Worm (Caenorhabditis elegans) whole organism, L2 larva: ENCODE results near the gene catp-4.

Experiments used
- C34F6.9 ChIP-seq: fragments of 150-350 bp; optimal IDR thresholded peaks from 2 replicates; lab custom pipeline; 2014; ENCODE audit warnings: missing biosample characterization, missing genetic modification characterization
- R02D3.7 ChIP-seq: fragments of 150-350 bp; optimal IDR thresholded peaks from 2 replicates; lab custom pipeline; 2014; ENCODE audit warnings: missing biosample characterization, missing genetic modification characterization
- Y55F3AM.14 ChIP-seq: fragments of 200-800 bp; sonication (Bioruptor generic); optimal IDR thresholded peaks from 2 replicates; lab custom pipeline; 2018; ENCODE audit warnings: mild to moderate bottlenecking, missing genetic modification characterization, missing compliant biosample characterization
- ZK546.5 ChIP-seq: sonication (generic microtip); optimal IDR thresholded peaks from 2 replicates; lab custom pipeline; 2017; ENCODE audit warnings: missing biosample characterization, missing genetic modification characterization
- alr-1 ChIP-seq: fragments of 150-350 bp; optimal IDR thresholded peaks from 2 replicates; lab custom pipeline; 2014; ENCODE audit warnings: missing biosample characterization, missing genetic modification characterization
- aly-2 ChIP-seq: fragments of 150-350 bp; optimal IDR thresholded peaks from 2 replicates; lab custom pipeline; 2014; ENCODE audit warnings: missing biosample characterization, missing genetic modification characterization
- ama-1 ChIP-seq: fragments of 150-350 bp; optimal IDR thresholded peaks from 2 replicates; lab custom pipeline; 2018; ENCODE audit warnings: inconsistent platforms
- blmp-1 ChIP-seq: sonication (generic microtip); optimal IDR thresholded peaks from 2 replicates; lab custom pipeline; 2017; ENCODE audit warnings: missing genetic modification characterization, mild to moderate bottlenecking, missing compliant biosample characterization, antibody characterized with exemption, moderate library complexity; ENCODE audit not compliant: insufficient read depth
- ceh-16 ChIP-seq: fragments of 150-350 bp; optimal IDR thresholded peaks from 2 replicates; lab custom pipeline; 2014; ENCODE audit warnings: missing biosample characterization, missing genetic modification characterization
- ceh-82 ChIP-seq: fragments of 150-350 bp; optimal IDR thresholded peaks from 2 replicates; lab custom pipeline; 2014; ENCODE audit warnings: missing biosample characterization, missing genetic modification characterization
- crh-2 ChIP-seq: sonication (generic microtip); optimal IDR thresholded peaks from 2 replicates; lab custom pipeline; 2017; ENCODE audit warnings: missing biosample characterization, missing genetic modification characterization
- dmd-4 ChIP-seq: sonication (generic microtip); optimal IDR thresholded peaks from 2 replicates; lab custom pipeline; 2017; ENCODE audit warnings: missing biosample characterization, missing genetic modification characterization
- egl-27 ChIP-seq: sonication (generic microtip); optimal IDR thresholded peaks from 3 replicates; lab custom pipeline; 2017; ENCODE audit warnings: missing biosample characterization, missing genetic modification reagents, missing genetic modification characterization
- elt-1 ChIP-seq: fragments of 150-350 bp; optimal IDR thresholded peaks from 2 replicates; lab custom pipeline; 2014; ENCODE audit warnings: missing biosample characterization, missing genetic modification characterization
- elt-3 ChIP-seq: sonication (generic microtip); optimal IDR thresholded peaks from 2 replicates; lab custom pipeline; 2017; ENCODE audit warnings: missing biosample characterization, missing genetic modification characterization
- fos-1 ChIP-seq: fragments of 150-350 bp; optimal IDR thresholded peaks from 2 replicates; lab custom pipeline; 2014; ENCODE audit warnings: missing biosample characterization, missing genetic modification characterization
- gmeb-1 ChIP-seq: fragments of 150-350 bp; optimal IDR thresholded peaks from 2 replicates; lab custom pipeline; 2014; ENCODE audit warnings: missing biosample characterization, missing genetic modification characterization
- lin-39 ChIP-seq: fragments of 150-350 bp; optimal IDR thresholded peaks from 2 replicates; lab custom pipeline; 2014; ENCODE audit warnings: missing biosample characterization, missing genetic modification reagents, missing genetic modification characterization
- mab-5 ChIP-seq: fragments of 150-350 bp; optimal IDR thresholded peaks from 2 replicates; lab custom pipeline; 2014; ENCODE audit warnings: missing biosample characterization, missing genetic modification characterization
- mbf-1 ChIP-seq: sonication (generic microtip); optimal IDR thresholded peaks from 2 replicates; lab custom pipeline; 2017; ENCODE audit warnings: missing biosample characterization, missing genetic modification characterization
- mdl-1 ChIP-seq, 2 experiments: fragments of 150-350 bp in 1 of 2; sonication (generic microtip) in 1 of 2; optimal IDR thresholded peaks; 2 replicates each; lab custom pipeline; 2017; ENCODE audit warnings: missing biosample characterization in 2 of 2, missing genetic modification characterization in 2 of 2
- nhr-11 ChIP-seq: fragments of 150-350 bp; optimal IDR thresholded peaks from 2 replicates; lab custom pipeline; 2014; ENCODE audit warnings: missing biosample characterization, missing genetic modification characterization
- nhr-12 ChIP-seq: fragments of 150-350 bp; optimal IDR thresholded peaks from 2 replicates; lab custom pipeline; 2014; ENCODE audit warnings: missing biosample characterization, missing genetic modification characterization
- nhr-129 ChIP-seq: fragments of 150-350 bp; optimal IDR thresholded peaks from 2 replicates; lab custom pipeline; 2014; ENCODE audit warnings: missing biosample characterization, missing genetic modification characterization
- nhr-21 ChIP-seq: fragments of 150-350 bp; optimal IDR thresholded peaks from 2 replicates; lab custom pipeline; 2014; ENCODE audit warnings: missing biosample characterization, missing genetic modification characterization
- nhr-237 ChIP-seq: fragments of 150-350 bp; optimal IDR thresholded peaks from 2 replicates; lab custom pipeline; 2014; ENCODE audit warnings: missing biosample characterization, missing genetic modification characterization
- nhr-25 ChIP-seq: fragments of 150-350 bp; sonication (generic microtip); optimal IDR thresholded peaks from 3 replicates; lab custom pipeline; 2014; ENCODE audit warnings: missing biosample characterization, missing genetic modification characterization
- nhr-77 ChIP-seq: fragments of 150-350 bp; optimal IDR thresholded peaks from 2 replicates; lab custom pipeline; 2014; ENCODE audit warnings: missing biosample characterization, missing genetic modification characterization
- peb-1 ChIP-seq: fragments of 150-350 bp; optimal IDR thresholded peaks from 2 replicates; lab custom pipeline; 2014; ENCODE audit warnings: missing biosample characterization, missing genetic modification characterization
- sem-4 ChIP-seq: fragments of 150-350 bp; optimal IDR thresholded peaks from 2 replicates; lab custom pipeline; 2014; ENCODE audit warnings: missing biosample characterization, missing genetic modification reagents, missing genetic modification characterization
- skn-1 ChIP-seq: sonication (generic microtip); optimal IDR thresholded peaks from 2 replicates; lab custom pipeline; 2017; ENCODE audit warnings: missing biosample characterization, missing genetic modification characterization
- sma-9 ChIP-seq, 2 experiments: fragments of 150-350 bp in 1 of 2; sonication (generic microtip) in 1 of 2; optimal IDR thresholded peaks; 2 replicates each; lab custom pipeline; 2014 to 2016; ENCODE audit warnings: missing genetic modification characterization in 2 of 2, mild to moderate bottlenecking in 1 of 2, missing biosample characterization in 1 of 2, missing compliant biosample characterization in 1 of 2, missing genetic modification reagents in 1 of 2, moderate library complexity in 1 of 2
- snpc-4 ChIP-seq: fragments of 150-350 bp; optimal IDR thresholded peaks from 2 replicates; lab custom pipeline; 2014; ENCODE audit warnings: missing biosample characterization, missing genetic modification characterization
- unc-39 ChIP-seq: fragments of 150-350 bp; optimal IDR thresholded peaks from 2 replicates; lab custom pipeline; 2014; ENCODE audit warnings: missing biosample characterization, missing genetic modification characterization
- unc-55 ChIP-seq: fragments of 150-350 bp; sonication (generic microtip); optimal IDR thresholded peaks from 3 replicates; lab custom pipeline; 2014; ENCODE audit warnings: missing biosample characterization, missing genetic modification reagents, missing genetic modification characterization
- unc-62 ChIP-seq: fragments of 150-350 bp; optimal IDR thresholded peaks from 2 replicates; lab custom pipeline; 2014; ENCODE audit warnings: missing biosample characterization, missing genetic modification reagents, missing genetic modification characterization
- zag-1 ChIP-seq: fragments of 150-350 bp; optimal IDR thresholded peaks from 2 replicates; lab custom pipeline; 2014; ENCODE audit warnings: missing biosample characterization, missing genetic modification characterization
- ztf-1 ChIP-seq: fragments of 200-800 bp; sonication (Bioruptor generic); conservative IDR thresholded peaks from 2 replicates; pipeline ENCODE4 v1.3.6; 2022; ENCODE audit warnings: missing genetic modification characterization, missing compliant biosample characterization
- ztf-11 ChIP-seq: sonication (generic microtip); optimal IDR thresholded peaks from 2 replicates; lab custom pipeline; 2017; ENCODE audit warnings: missing biosample characterization, missing genetic modification characterization
- ztf-4 ChIP-seq: fragments of 150-350 bp; optimal IDR thresholded peaks from 2 replicates; lab custom pipeline; 2014; ENCODE audit warnings: missing biosample characterization, missing genetic modification characterization

Gene catp-4

DNA sequence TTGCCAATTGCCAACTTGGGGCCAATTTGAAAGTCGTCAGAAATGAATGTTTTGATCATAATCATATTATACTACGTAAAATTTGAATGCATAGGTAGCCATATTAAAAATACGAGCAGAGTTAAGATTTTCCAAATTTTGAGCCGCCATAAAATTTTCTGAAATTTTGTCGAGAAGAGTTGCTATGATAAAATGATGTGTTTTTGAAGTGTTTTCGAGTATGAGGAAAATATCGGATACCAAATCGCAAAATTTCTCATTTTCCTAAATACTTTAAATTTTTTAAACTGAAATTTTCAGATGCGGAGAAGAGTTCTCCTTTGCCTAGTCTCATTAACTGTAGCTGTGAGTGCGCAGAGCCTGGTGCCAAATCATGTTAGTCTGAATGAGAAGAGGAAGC, 33.9 kb downstream of the catp-4 start, which contains the start of gene tag-297:
Gene tag-297 (plus strand): TSS at position 301 of the 400 bp plus-strand sequence.
- TF ChIP-seq gmeb-1 (tag; lab: Kevin White, UChicago), result no peak
- no peak for TF ChIP-seq sem-4 (tag; lab: Kevin White, UChicago)
- no peak for TF ChIP-seq mdl-1 (tag; optimal IDR thresholded peaks at IDR 0.05; lab: Kevin White, UChicago)
- no peak for TF ChIP-seq mab-5
- no peak for TF ChIP-seq ZK546.5 (tag; lab: Kevin White, UChicago)
- no peak for TF ChIP-seq aly-2 (tag; lab: Kevin White, UChicago)
- TF ChIP-seq nhr-237, result no peak
- no peak for TF ChIP-seq zag-1 (tag; lab: Kevin White, UChicago)
- no peak for TF ChIP-seq elt-3
- TF ChIP-seq egl-27, result no peak
- no peak for TF ChIP-seq dmd-4 (tag; lab: Kevin White, UChicago)
- no peak for TF ChIP-seq lin-39 (tag; lab: Kevin White, UChicago)
- no peak for TF ChIP-seq crh-2
- TF ChIP-seq elt-1 (tag; lab: Kevin White, UChicago), result no peak
- no peak for TF ChIP-seq mbf-1 (tag; lab: Kevin White, UChicago)
- TF ChIP-seq nhr-12 (tag; lab: Kevin White, UChicago), result no peak
- TF ChIP-seq nhr-77 (tag; lab: Kevin White, UChicago), result no peak
- no peak for TF ChIP-seq snpc-4
- no peak for TF ChIP-seq ceh-82 (tag; lab: Kevin White, UChicago)
- no peak for TF ChIP-seq nhr-129 (tag; lab: Kevin White, UChicago)

DNA sequence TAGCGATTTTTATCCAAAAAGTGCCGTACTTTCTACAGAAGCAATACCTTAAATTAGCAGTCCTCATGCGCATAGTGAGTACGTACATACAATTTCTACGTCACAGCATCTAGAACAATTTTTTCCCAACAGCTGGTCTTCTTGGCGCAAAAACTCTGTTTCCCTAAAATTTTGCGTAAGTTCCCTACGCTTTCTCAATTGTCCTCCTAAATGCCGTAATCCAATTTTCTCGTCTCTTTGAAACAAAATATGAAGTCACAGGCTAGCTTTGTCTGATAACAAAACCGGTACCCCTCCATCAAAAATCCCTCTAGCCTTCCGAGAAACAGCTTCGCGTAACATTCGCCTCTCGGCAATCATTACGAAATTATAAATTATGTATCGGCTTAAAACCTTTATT, 39.4 kb downstream of the catp-4 start, which contains the start of gene C38C6.3:
Gene C38C6.3 (plus strand): TSS at position 301 of the 400 bp plus-strand sequence.
- no peak for TF ChIP-seq nhr-25 (tag; lab: Kevin White, UChicago)
- TF ChIP-seq mdl-1 (tag; optimal IDR thresholded peaks at IDR 0.05; lab: Kevin White, UChicago), result no peak
- no peak for TF ChIP-seq C34F6.9 (tag; lab: Kevin White, UChicago)
- TF ChIP-seq fos-1, result no peak
- TF ChIP-seq R02D3.7 (tag; lab: Kevin White, UChicago), result no peak
- no peak for TF ChIP-seq sma-9 (GFP tag; optimal IDR thresholded peaks at IDR 0.05; lab: Kevin White, UChicago)
- TF ChIP-seq sma-9 (tag; optimal IDR thresholded peaks at IDR 0.05; lab: Kevin White, UChicago), result no peak
- TF ChIP-seq skn-1 (tag; lab: Kevin White, UChicago), result no peak
- no peak for TF ChIP-seq nhr-21
- no peak for TF ChIP-seq mab-5
- no peak for TF ChIP-seq aly-2 (tag; lab: Kevin White, UChicago)
- no peak for TF ChIP-seq zag-1 (tag; lab: Kevin White, UChicago)
- TF ChIP-seq unc-55 (GFP tag; lab: Kevin White, UChicago), result no peak
- TF ChIP-seq elt-3, result no peak
- no peak for TF ChIP-seq ama-1
- no peak for TF ChIP-seq nhr-11 (tag; lab: Kevin White, UChicago)
- no peak for TF ChIP-seq dmd-4 (tag; lab: Kevin White, UChicago)
- TF ChIP-seq ceh-82 (tag; lab: Kevin White, UChicago), result no peak

ce11 chrII:14634042-14634441, 40.7 kb downstream of the catp-4 start:
- TF ChIP-seq peb-1 (no peak), ztf-4 (no peak), dmd-4 (tag; lab: Kevin White, UChicago) (no peak), unc-62 (GFP tag; lab: Kevin White, UChicago) (no peak), lin-39 (tag; lab: Kevin White, UChicago) (no peak), unc-39 (tag; lab: Kevin White, UChicago) (no peak), ztf-1 (GFP tag; lab: Robert Waterston, UW) (no peak), blmp-1 (tag; lab: Kevin White, UChicago) (no peak), nhr-237 (no peak), alr-1 (tag; lab: Kevin White, UChicago) (no peak), elt-1 (tag; lab: Kevin White, UChicago) (no peak), ztf-11 (tag; lab: Kevin White, UChicago) (no peak), fos-1 (no peak), R02D3.7 (tag; lab: Kevin White, UChicago) (no peak), skn-1 (tag; lab: Kevin White, UChicago) (no peak), mbf-1 (tag; lab: Kevin White, UChicago) (no peak), nhr-11 (tag; lab: Kevin White, UChicago) (no peak), nhr-77 (tag; lab: Kevin White, UChicago) (no peak), Y55F3AM.14 (GFP tag; lab: Kevin White, UChicago) (no peak), ceh-16 (tag; lab: Kevin White, UChicago) (no peak)
- TF ChIP-seq, all 48 proteins: peak for 0
